Worm (Caenorhabditis elegans): ENCODE results near the gene F33G12.6.
"Not testable (repeated sequence)": the region's sequence is repeated elsewhere in the genome, so short reads cannot be mapped to it uniquely, and the experiment has no call there.

- not testable (repeated sequence) for TF ChIP-seq ama-1 (optimal IDR thresholded peaks at IDR 0.05); ceh-13 (GFP tag; optimal IDR thresholded peaks at IDR 0.05); ceh-36 (tag; optimal IDR thresholded peaks at IDR 0.05); flt-1 (GFP tag; IDR thresholded peaks at IDR 0.05); ets-7 (tag; optimal IDR thresholded peaks at IDR 0.05); pes-1 (GFP tag; IDR thresholded peaks at IDR 0.05); hmbx-1 (tag; optimal IDR thresholded peaks at IDR 0.05); hmg-4 (GFP tag; optimal IDR thresholded peaks at IDR 0.05); F13C5.2 (tag; optimal IDR thresholded peaks at IDR 0.05); tra-4 (tag; optimal IDR thresholded peaks at IDR 0.05); aly-1 (tag; optimal IDR thresholded peaks at IDR 0.05); B0310.2 (tag; optimal IDR thresholded peaks at IDR 0.05)
- TF ChIP-seq tbx-37 (GFP tag; conservative IDR thresholded peaks at IDR 0.05) (peak; percentile 90), scrt-1 (GFP tag; IDR thresholded peaks at IDR 0.05) (peak; percentile 81)
Observed at ce11 chrII:5097463-5097862, 47.7 kb downstream of the F33G12.6 start.
